Worm (Caenorhabditis elegans): ENCODE results near the gene F19B10.3.

F19B10.3 gene

DNA sequence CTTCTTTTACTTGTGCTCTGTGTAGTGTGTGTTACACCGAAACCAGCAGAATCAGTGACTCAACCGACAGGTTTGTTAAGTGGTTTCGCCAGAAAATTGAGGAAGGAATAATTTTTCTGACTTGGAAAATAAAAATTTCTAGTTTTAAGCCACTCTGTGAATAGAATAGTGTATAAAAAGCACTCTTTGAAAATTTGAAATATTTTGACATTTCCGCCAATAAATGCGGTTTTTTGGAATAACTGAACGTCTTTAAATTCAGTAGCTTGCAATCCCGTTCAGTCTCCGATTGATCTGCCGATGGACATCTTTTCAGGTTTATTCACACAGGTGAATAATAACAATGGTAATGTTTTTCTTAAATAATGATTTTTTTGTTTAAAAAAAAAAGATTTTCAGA lies at the start of gene F19B10.3:
Gene F19B10.3, plus strand, starts transcription at position 301 of the 400 bp plus-strand sequence.
- no peak for TF ChIP-seq him-1 (tag; optimal IDR thresholded peaks at IDR 0.05)
- TF ChIP-seq ceh-79 (tag; optimal IDR thresholded peaks at IDR 0.05), result no peak
- no peak for TF ChIP-seq nfyb-1 (GFP tag; IDR thresholded peaks at IDR 0.05)
- TF ChIP-seq rec-8 (tag; optimal IDR thresholded peaks at IDR 0.05), result no peak
- TF ChIP-seq zfh-2 (GFP tag; conservative IDR thresholded peaks at IDR 0.05), result no peak
- TF ChIP-seq ama-1 (optimal IDR thresholded peaks at IDR 0.05), result no peak
- TF ChIP-seq ama-1 (GFP tag; optimal IDR thresholded peaks at IDR 0.05), result no peak
- no peak for TF ChIP-seq dox-1 (GFP tag; IDR thresholded peaks at IDR 0.05)
- TF ChIP-seq pbrm-1 (GFP tag; IDR thresholded peaks at IDR 0.05), result no peak
- TF ChIP-seq ztf-25 (GFP tag; IDR thresholded peaks at IDR 0.05), result no peak

DNA sequence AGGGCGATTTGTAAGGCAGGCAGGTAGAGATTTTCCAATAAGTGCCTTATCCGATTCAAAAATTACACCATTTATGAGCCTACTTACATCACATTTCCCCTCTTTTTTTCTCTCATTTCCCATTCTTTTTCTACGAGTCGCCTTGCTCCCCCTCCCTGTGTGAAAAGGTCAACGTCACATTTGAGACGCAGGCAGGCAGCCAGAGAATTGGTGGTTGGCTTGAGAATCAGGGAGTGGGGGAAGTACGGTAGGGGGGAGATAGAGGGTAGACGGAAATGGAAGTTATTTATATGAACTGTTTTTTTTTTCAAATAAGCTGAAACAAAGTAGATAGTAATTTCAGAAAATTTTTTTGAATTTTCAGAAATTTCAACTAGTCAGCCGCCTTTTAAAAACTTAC lies 48.0 kb upstream of the F19B10.3 start:
- no peak for TF ChIP-seq F49E8.2 (tag; optimal IDR thresholded peaks at IDR 0.05; ENCODE audit: insufficient read depth)
- TF ChIP-seq nfyb-1 (GFP tag; IDR thresholded peaks at IDR 0.05), result peak; percentile 78

DNA sequence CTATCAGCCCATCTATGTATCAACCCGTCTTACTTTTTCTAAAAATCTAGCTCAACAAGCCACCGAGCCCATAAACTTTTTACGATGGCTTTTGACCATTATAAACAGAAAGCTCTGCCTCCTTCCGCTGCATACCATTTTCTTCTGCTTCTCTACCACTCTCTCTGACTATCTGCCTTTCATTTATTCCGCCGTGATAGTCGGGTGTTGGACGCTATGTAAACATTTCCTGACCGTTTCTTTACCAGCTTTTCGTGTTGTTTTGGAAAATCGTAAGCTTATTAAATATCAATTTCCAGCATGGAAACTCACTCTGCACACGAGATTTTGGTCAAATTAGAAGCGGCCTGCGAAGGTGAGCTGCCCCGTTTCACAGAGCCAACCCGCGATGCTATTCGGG lies 47.1 kb upstream of the F19B10.3 start, which contains the start of gene F40E12.1:
Gene F40E12.1, plus strand, starts transcription at position 301 of the 400 bp plus-strand sequence.
- TF ChIP-seq ztf-18 (tag; optimal IDR thresholded peaks at IDR 0.05) (no peak), madf-8 (GFP tag; conservative IDR thresholded peaks at IDR 0.05) (no peak), madf-10 (tag; optimal IDR thresholded peaks at IDR 0.05) (no peak), dpl-1 (GFP tag; optimal IDR thresholded peaks at IDR 0.05) (no peak), egl-18 (GFP tag; IDR thresholded peaks at IDR 0.05) (no peak), lsy-27 (tag; optimal IDR thresholded peaks at IDR 0.05; ENCODE audit: borderline replicate concordance, insufficient read depth) (no peak), Y56A3A.18 (GFP tag; IDR thresholded peaks at IDR 0.05) (no peak), let-526 (GFP tag; IDR thresholded peaks at IDR 0.05) (no peak), nfya-1 (tag; optimal IDR thresholded peaks at IDR 0.05; ENCODE audit: borderline replicate concordance, insufficient read depth) (no peak), F39B2.1 (GFP tag; IDR thresholded peaks at IDR 0.05) (no peak), attf-5 (GFP tag; optimal IDR thresholded peaks at IDR 0.05) (no peak), let-607 (tag; optimal IDR thresholded peaks at IDR 0.05) (no peak), nfya-2 (GFP tag; IDR thresholded peaks at IDR 0.05) (no peak), akir-1 (GFP tag; optimal IDR thresholded peaks at IDR 0.05) (no peak), ccch-3 (GFP tag; optimal IDR thresholded peaks at IDR 0.05) (no peak)

DNA sequence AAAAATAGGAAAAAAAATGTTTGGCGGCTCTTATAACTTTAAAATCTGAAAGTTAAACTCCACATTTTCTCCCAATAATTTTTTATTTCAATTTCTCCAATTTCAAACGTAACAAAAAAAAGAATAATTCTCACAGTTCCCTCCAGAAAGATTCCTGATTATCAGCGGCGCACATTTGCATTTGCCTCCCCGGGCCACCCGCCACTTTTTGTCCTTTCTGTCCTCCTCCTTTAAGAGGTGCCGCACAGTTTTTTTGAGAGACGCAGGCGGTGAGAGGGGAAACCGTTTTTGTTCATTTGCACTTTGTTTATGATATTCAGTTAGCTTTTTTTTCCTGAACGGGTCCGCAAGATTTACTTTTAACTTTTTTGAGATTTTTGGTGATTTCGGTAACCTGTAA lies 43.7 kb upstream of the F19B10.3 start:
- TF ChIP-seq efl-1 (GFP tag; optimal IDR thresholded peaks at IDR 0.05) (peak; percentile 66), madf-8 (GFP tag; conservative IDR thresholded peaks at IDR 0.05) (0 out of 2 replicates have a peak, but pooled peaks have one; percentile 20), nfya-2 (GFP tag; IDR thresholded peaks at IDR 0.05) (no peak), T07F8.4 (tag; optimal IDR thresholded peaks at IDR 0.05) (no peak), madf-6 (GFP tag; IDR thresholded peaks at IDR 0.05) (peak; percentile 36; the same call in 1 of the 2 replicates), snpc-1.1 (tag; optimal IDR thresholded peaks at IDR 0.05; ENCODE audit: insufficient read depth) (no peak), madf-3 (GFP tag; IDR thresholded peaks at IDR 0.05) (no peak), F49E8.2 (tag; optimal IDR thresholded peaks at IDR 0.05; ENCODE audit: insufficient read depth) (no peak), aptf-2 (GFP tag; conservative IDR thresholded peaks at IDR 0.05) (peak; percentile 56; the same call in 1 of the 2 replicates), ZK185.1 (tag; optimal IDR thresholded peaks at IDR 0.05; ENCODE audit: poor library complexity, severe bottlenecking) (no peak), him-1 (tag; optimal IDR thresholded peaks at IDR 0.05) (no peak), Y95B8A.8 (GFP tag; IDR thresholded peaks at IDR 0.05) (no peak), dpl-1 (GFP tag; optimal IDR thresholded peaks at IDR 0.05) (peak; percentile 24), F57C9.4 (tag; optimal IDR thresholded peaks at IDR 0.05) (no peak)
